Worm (Caenorhabditis elegans) whole organism, L2 larva: ENCODE measurements around the gene chs-2.

Source experiments
- alr-1 ChIP-seq: fragments of 150-350 bp; optimal IDR thresholded peaks from 2 replicates; lab custom pipeline; 2014; ENCODE audit warnings: missing biosample characterization, missing genetic modification characterization
- aly-2 ChIP-seq: fragments of 150-350 bp; optimal IDR thresholded peaks from 2 replicates; lab custom pipeline; 2014; ENCODE audit warnings: missing biosample characterization, missing genetic modification characterization
- crh-2 ChIP-seq: sonication (generic microtip); optimal IDR thresholded peaks from 2 replicates; lab custom pipeline; 2017; ENCODE audit warnings: missing biosample characterization, missing genetic modification characterization
- elt-1 ChIP-seq: fragments of 150-350 bp; optimal IDR thresholded peaks from 2 replicates; lab custom pipeline; 2014; ENCODE audit warnings: missing biosample characterization, missing genetic modification characterization
- fos-1 ChIP-seq: fragments of 150-350 bp; optimal IDR thresholded peaks from 2 replicates; lab custom pipeline; 2014; ENCODE audit warnings: missing biosample characterization, missing genetic modification characterization
- lin-13 ChIP-seq: fragments of 150-350 bp; optimal IDR thresholded peaks from 2 replicates; lab custom pipeline; 2014; ENCODE audit warnings: missing biosample characterization, missing genetic modification reagents, missing genetic modification characterization
- lsy-2 ChIP-seq, 2 experiments: fragments of 150-350 bp in 1 of 2; sonication (generic microtip) in 1 of 2; optimal IDR thresholded peaks; 2 replicates each; lab custom pipeline; 2014 to 2017; ENCODE audit warnings: missing biosample characterization in 2 of 2, missing genetic modification characterization in 2 of 2
- mdl-1 ChIP-seq, 2 experiments: fragments of 150-350 bp in 1 of 2; sonication (generic microtip) in 1 of 2; optimal IDR thresholded peaks; 2 replicates each; lab custom pipeline; 2017; ENCODE audit warnings: missing biosample characterization in 2 of 2, missing genetic modification characterization in 2 of 2
- nhr-11 ChIP-seq: fragments of 150-350 bp; optimal IDR thresholded peaks from 2 replicates; lab custom pipeline; 2014; ENCODE audit warnings: missing biosample characterization, missing genetic modification characterization
- nhr-12 ChIP-seq: fragments of 150-350 bp; optimal IDR thresholded peaks from 2 replicates; lab custom pipeline; 2014; ENCODE audit warnings: missing biosample characterization, missing genetic modification characterization
- skn-1 ChIP-seq: sonication (generic microtip); optimal IDR thresholded peaks from 2 replicates; lab custom pipeline; 2017; ENCODE audit warnings: missing biosample characterization, missing genetic modification characterization
- unc-39 ChIP-seq: fragments of 150-350 bp; optimal IDR thresholded peaks from 2 replicates; lab custom pipeline; 2014; ENCODE audit warnings: missing biosample characterization, missing genetic modification characterization
- unc-62 ChIP-seq: fragments of 150-350 bp; optimal IDR thresholded peaks from 2 replicates; lab custom pipeline; 2014; ENCODE audit warnings: missing biosample characterization, missing genetic modification reagents, missing genetic modification characterization
- ztf-4 ChIP-seq: fragments of 150-350 bp; optimal IDR thresholded peaks from 2 replicates; lab custom pipeline; 2014; ENCODE audit warnings: missing biosample characterization, missing genetic modification characterization

- TF ChIP-seq unc-62 (GFP tag; lab: Kevin White, UChicago) (no peak), lsy-2 (tag; optimal IDR thresholded peaks at IDR 0.05; lab: Kevin White, UChicago) (no peak), nhr-12 (tag; lab: Kevin White, UChicago) (no peak), fos-1 (tag; lab: Kevin White, UChicago) (no peak), skn-1 (tag; lab: Kevin White, UChicago) (no peak), ztf-4 (tag; lab: Kevin White, UChicago) (no peak), lin-13 (GFP tag; lab: Kevin White, UChicago) (no peak), alr-1 (tag; lab: Kevin White, UChicago) (no peak), crh-2 (no peak), mdl-1 (tag; optimal IDR thresholded peaks at IDR 0.05; lab: Kevin White, UChicago) (no peak), unc-39 (no peak), nhr-11 (tag; lab: Kevin White, UChicago) (no peak), elt-1 (tag; lab: Kevin White, UChicago) (no peak), aly-2 (no peak)
Measured at ce11 chrII:173679-174078, 23.1 kb upstream of the chs-2 start, which contains the start of gene T01D1.7.
